Worm (Caenorhabditis elegans) whole organism, mixed stage, embryonic: ENCODE data around the gene rib-1.

Source experiments
- M03D4.4 ChIP-seq: sonication (generic microtip); optimal IDR thresholded peaks from 2 replicates; lab custom pipeline; 2017; ENCODE audit warnings: mild to moderate bottlenecking, missing genetic modification characterization, missing compliant biosample characterization
- bed-3 ChIP-seq: fragments of 200-800 bp; sonication (Bioruptor generic); optimal IDR thresholded peaks from 3 replicates; lab custom pipeline; 2018; ENCODE audit warnings: mild to moderate bottlenecking, missing genetic modification characterization, moderate library complexity, missing compliant biosample characterization
- blmp-1 ChIP-seq: fragments of 150-350 bp; optimal IDR thresholded peaks from 2 replicates; lab custom pipeline; 2014; ENCODE audit warnings: missing biosample characterization, missing genetic modification characterization
- ceh-39 ChIP-seq: fragments of 150-350 bp; optimal IDR thresholded peaks from 2 replicates; lab custom pipeline; 2014; ENCODE audit warnings: missing biosample characterization, missing genetic modification characterization
- ceh-43 ChIP-seq: fragments of 200-800 bp; sonication (Bioruptor generic); optimal IDR thresholded peaks from 2 replicates; lab custom pipeline; 2018; ENCODE audit warnings: mild to moderate bottlenecking, missing genetic modification characterization, moderate library complexity, missing compliant biosample characterization
- ceh-83 ChIP-seq: fragments of 200-800 bp; sonication (Bioruptor generic); optimal IDR thresholded peaks from 2 replicates; lab custom pipeline; 2018; ENCODE audit warnings: mild to moderate bottlenecking, missing genetic modification characterization, missing compliant biosample characterization
- ces-1 ChIP-seq: fragments of 150-350 bp; optimal IDR thresholded peaks from 2 replicates; lab custom pipeline; 2014; ENCODE audit warnings: missing biosample characterization, missing genetic modification reagents, missing genetic modification characterization
- cnd-1 ChIP-seq: fragments of 200-800 bp; sonication (Bioruptor generic); optimal IDR thresholded peaks from 2 replicates; lab custom pipeline; 2018; ENCODE audit warnings: mild to moderate bottlenecking, missing genetic modification characterization, missing compliant biosample characterization
- drap-1 ChIP-seq: fragments of 200-800 bp; sonication (Bioruptor generic); optimal IDR thresholded peaks from 3 replicates; lab custom pipeline; 2018; ENCODE audit warnings: mild to moderate bottlenecking, missing genetic modification characterization, missing compliant biosample characterization
- elt-1 ChIP-seq: sonication (generic microtip); optimal IDR thresholded peaks from 2 replicates; lab custom pipeline; 2017; ENCODE audit warnings: missing genetic modification characterization, mild to moderate bottlenecking, missing compliant biosample characterization, antibody characterized with exemption, moderate library complexity, borderline replicate concordance; ENCODE audit not compliant: insufficient read depth
- elt-3 ChIP-seq: fragments of 150-350 bp; optimal IDR thresholded peaks from 2 replicates; lab custom pipeline; 2014; ENCODE audit warnings: missing biosample characterization, missing genetic modification characterization
- flh-1 ChIP-seq: fragments of 200-800 bp; sonication (Bioruptor generic); optimal IDR thresholded peaks from 2 replicates; lab custom pipeline; 2018; ENCODE audit warnings: mild to moderate bottlenecking, missing genetic modification characterization, moderate library complexity, missing compliant biosample characterization
- ham-2 ChIP-seq: fragments of 200-800 bp; sonication (Bioruptor generic); optimal IDR thresholded peaks from 2 replicates; lab custom pipeline; 2018; ENCODE audit warnings: mild to moderate bottlenecking, missing genetic modification characterization, missing compliant biosample characterization
- hlh-1 ChIP-seq: fragments of 150-350 bp; optimal IDR thresholded peaks from 2 replicates; lab custom pipeline; 2014; ENCODE audit warnings: missing biosample characterization, missing genetic modification reagents, missing genetic modification characterization
- lin-13 ChIP-seq: fragments of 150-350 bp; optimal IDR thresholded peaks from 2 replicates; lab custom pipeline; 2014; ENCODE audit warnings: missing biosample characterization, missing genetic modification characterization
- lin-32 ChIP-seq: fragments of 200-800 bp; sonication (Bioruptor generic); optimal IDR thresholded peaks from 2 replicates; lab custom pipeline; 2018; ENCODE audit warnings: mild to moderate bottlenecking, missing genetic modification characterization, missing compliant biosample characterization
- lsy-2 ChIP-seq: fragments of 150-350 bp; optimal IDR thresholded peaks from 2 replicates; lab custom pipeline; 2014; ENCODE audit warnings: missing biosample characterization, missing genetic modification characterization
- mab-5 ChIP-seq: fragments of 150-350 bp; optimal IDR thresholded peaks from 2 replicates; lab custom pipeline; 2014; ENCODE audit warnings: missing biosample characterization, missing genetic modification characterization
- mep-1 ChIP-seq: fragments of 150-350 bp; optimal IDR thresholded peaks from 2 replicates; lab custom pipeline; 2017; ENCODE audit warnings: missing biosample characterization, missing genetic modification reagents, missing genetic modification characterization, inconsistent platforms
- mls-2 ChIP-seq: sonication (generic microtip); optimal IDR thresholded peaks from 2 replicates; lab custom pipeline; 2016; ENCODE audit warnings: mild to moderate bottlenecking, missing genetic modification characterization, moderate library complexity, missing compliant biosample characterization
- nhr-12 ChIP-seq: fragments of 150-350 bp; optimal IDR thresholded peaks from 2 replicates; lab custom pipeline; 2014; ENCODE audit warnings: missing biosample characterization, missing genetic modification characterization
- nhr-2 ChIP-seq: fragments of 150-350 bp; optimal IDR thresholded peaks from 2 replicates; lab custom pipeline; 2014; ENCODE audit warnings: missing biosample characterization, missing genetic modification characterization
- nhr-237 ChIP-seq: fragments of 150-350 bp; optimal IDR thresholded peaks from 2 replicates; lab custom pipeline; 2014; ENCODE audit warnings: missing biosample characterization, missing genetic modification characterization
- nhr-28 ChIP-seq: fragments of 150-350 bp; optimal IDR thresholded peaks from 2 replicates; lab custom pipeline; 2014; ENCODE audit warnings: missing biosample characterization, missing genetic modification characterization
- nhr-76 ChIP-seq: sonication (generic microtip); optimal IDR thresholded peaks from 2 replicates; lab custom pipeline; 2017; ENCODE audit warnings: missing biosample characterization, missing genetic modification characterization
- pha-4 ChIP-seq: fragments of 150-350 bp; optimal IDR thresholded peaks from 2 replicates; lab custom pipeline; 2018; ENCODE audit warnings: missing biosample characterization, missing genetic modification reagents, missing genetic modification characterization
- sem-2 ChIP-seq: fragments of 200-800 bp; sonication (Bioruptor generic); optimal IDR thresholded peaks from 2 replicates; lab custom pipeline; 2018; ENCODE audit warnings: mild to moderate bottlenecking, missing genetic modification characterization, missing compliant biosample characterization
- snpc-4 ChIP-seq: fragments of 150-350 bp; optimal IDR thresholded peaks from 2 replicates; lab custom pipeline; 2014; ENCODE audit warnings: missing biosample characterization, missing genetic modification characterization
- sptf-1 ChIP-seq: sonication (generic microtip); optimal IDR thresholded peaks from 2 replicates; lab custom pipeline; 2017; ENCODE audit warnings: mild to moderate bottlenecking, missing genetic modification characterization, moderate library complexity, missing compliant biosample characterization
- tbx-8 ChIP-seq: fragments of 200-800 bp; sonication (Bioruptor generic); optimal IDR thresholded peaks from 2 replicates; lab custom pipeline; 2018; ENCODE audit warnings: mild to moderate bottlenecking, missing genetic modification characterization, moderate library complexity, missing compliant biosample characterization
- unc-120 ChIP-seq: sonication (generic microtip); optimal IDR thresholded peaks from 2 replicates; lab custom pipeline; 2017; ENCODE audit warnings: missing genetic modification characterization, missing compliant biosample characterization; ENCODE audit not compliant: poor library complexity, severe bottlenecking
- unc-39 ChIP-seq: fragments of 150-350 bp; optimal IDR thresholded peaks from 2 replicates; lab custom pipeline; 2014; ENCODE audit warnings: missing biosample characterization, missing genetic modification characterization
- unc-62 ChIP-seq: fragments of 150-350 bp; optimal IDR thresholded peaks from 2 replicates; lab custom pipeline; 2014; ENCODE audit warnings: missing biosample characterization, missing genetic modification reagents, missing genetic modification characterization
- zip-8 ChIP-seq: fragments of 150-350 bp; optimal IDR thresholded peaks from 2 replicates; lab custom pipeline; 2014; ENCODE audit warnings: missing biosample characterization, missing genetic modification characterization
- ztf-11 ChIP-seq: fragments of 150-350 bp; optimal IDR thresholded peaks from 2 replicates; lab custom pipeline; 2014; ENCODE audit warnings: missing biosample characterization, missing genetic modification characterization

The rib-1 gene

ce11 chrIV:11578492-11578891 is at the start of gene rib-1:
rib-1 (plus strand) TSS chrIV:11578792.
- TF ChIP-seq sptf-1 (no peak), blmp-1 (no peak), drap-1 (GFP tag; lab: Kevin White, UChicago) (no peak), nhr-237 (no peak), lsy-2 (no peak), ceh-83 (no peak), unc-120 (no peak), lin-13 (tag; lab: Kevin White, UChicago) (no peak), ces-1 (GFP tag; lab: Kevin White, UChicago) (no peak), snpc-4 (tag; lab: Kevin White, UChicago) (no peak), zip-8 (tag; lab: Kevin White, UChicago) (no peak), sem-2 (GFP tag; lab: Kevin White, UChicago) (no peak), ztf-11 (tag; lab: Kevin White, UChicago) (no peak), mls-2 (tag; lab: Kevin White, UChicago) (no peak), unc-62 (GFP tag; lab: Kevin White, UChicago) (no peak), M03D4.4 (tag; lab: Kevin White, UChicago) (no peak), mep-1 (tag; lab: Kevin White, UChicago) (no peak)
- TF ChIP-seq, all 35 proteins: peak for 0

DNA sequence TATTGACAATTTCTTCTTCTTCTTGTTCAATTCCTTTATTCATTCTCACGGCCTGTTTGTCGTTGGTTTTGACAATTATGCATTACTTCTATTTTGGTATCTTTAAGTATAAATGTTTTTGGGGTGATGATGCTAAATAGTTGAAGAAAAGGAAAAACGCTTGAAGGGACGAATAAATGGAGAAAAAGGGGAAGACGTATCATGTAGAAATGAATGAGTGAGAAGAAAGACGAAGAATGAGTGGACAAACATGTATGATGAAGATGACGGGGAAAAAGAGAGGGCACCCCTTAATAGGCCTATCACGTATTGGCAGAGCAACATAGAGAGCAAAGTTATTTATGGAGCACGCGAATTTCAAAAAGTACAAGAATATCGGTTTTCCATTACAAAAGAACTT is 29.9 kb upstream of the rib-1 start, which contains the start of gene M04B2.7:
Gene M04B2.7 (minus strand): TSS at position 101 of the 400 bp plus-strand sequence.
- TF ChIP-seq unc-62 (GFP tag; lab: Kevin White, UChicago), result no peak
- TF ChIP-seq mls-2 (tag; lab: Kevin White, UChicago), result no peak
- TF ChIP-seq mab-5, result no peak
- TF ChIP-seq nhr-28, result no peak
- no peak for TF ChIP-seq cnd-1 (tag; lab: Kevin White, UChicago)
- no peak for TF ChIP-seq elt-3
- no peak for TF ChIP-seq bed-3 (GFP tag; lab: Kevin White, UChicago)
- no peak for TF ChIP-seq blmp-1
- no peak for TF ChIP-seq zip-8 (tag; lab: Kevin White, UChicago)
- TF ChIP-seq tbx-8 (GFP tag; lab: Kevin White, UChicago), result no peak
- no peak for TF ChIP-seq ceh-39 (tag; lab: Kevin White, UChicago)

DNA sequence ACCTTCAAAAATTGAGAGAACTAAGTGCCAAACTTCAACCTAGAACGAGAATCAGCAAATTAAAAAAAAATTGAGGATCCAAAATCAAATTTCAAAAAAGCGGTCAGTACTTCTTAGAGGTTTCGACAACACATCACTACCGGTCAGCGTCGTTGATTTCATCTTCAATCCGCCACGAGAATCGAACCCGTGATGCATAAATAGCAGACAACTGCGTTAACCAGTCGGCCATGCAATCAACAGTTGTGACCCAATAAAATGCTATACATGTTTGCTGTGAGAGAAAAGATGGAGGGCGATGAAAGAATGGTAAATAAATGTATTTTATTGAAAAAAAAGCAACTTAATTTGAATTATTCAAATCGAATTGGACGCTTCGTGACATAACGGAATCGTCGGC is 28.9 kb upstream of the rib-1 start:
- TF ChIP-seq lin-13 (tag; lab: Kevin White, UChicago) (peak; percentile 59), lin-32 (peak; percentile 79), drap-1 (GFP tag; lab: Kevin White, UChicago) (peak; percentile 93), cnd-1 (tag; lab: Kevin White, UChicago) (peak; percentile 86), ham-2 (GFP tag; lab: Kevin White, UChicago) (peak; percentile 78), blmp-1 (no peak), tbx-8 (GFP tag; lab: Kevin White, UChicago) (peak; percentile 15), unc-39 (no peak), ztf-11 (tag; lab: Kevin White, UChicago) (peak; percentile 57), M03D4.4 (tag; lab: Kevin White, UChicago) (peak; percentile 90), elt-3 (no peak), unc-62 (GFP tag; lab: Kevin White, UChicago) (peak; percentile 61), unc-120 (peak; percentile 91), pha-4 (tag; lab: Kevin White, UChicago) (peak; percentile 28), nhr-2 (tag; lab: Kevin White, UChicago) (no peak), nhr-28 (peak; percentile 68), zip-8 (tag; lab: Kevin White, UChicago) (no peak), sem-2 (GFP tag; lab: Kevin White, UChicago) (peak; percentile 85), hlh-1 (peak; percentile 54), mab-5 (no peak), sptf-1 (peak; percentile 91), flh-1 (peak; percentile 47), bed-3 (GFP tag; lab: Kevin White, UChicago) (peak; percentile 85), ceh-83 (peak; percentile 90), elt-1 (tag; lab: Kevin White, UChicago) (no peak), mep-1 (tag; lab: Kevin White, UChicago) (peak; percentile 79), ceh-39 (tag; lab: Kevin White, UChicago) (no peak), lsy-2 (peak; percentile 29), snpc-4 (tag; lab: Kevin White, UChicago) (no peak), ceh-43 (GFP tag; lab: Kevin White, UChicago) (peak; percentile 81), nhr-12 (tag; lab: Kevin White, UChicago) (no peak), ces-1 (GFP tag; lab: Kevin White, UChicago) (no peak), nhr-76 (tag; lab: Kevin White, UChicago) (no peak), mls-2 (tag; lab: Kevin White, UChicago) (peak; percentile 90), nhr-237 (peak; percentile 20)
